Fruit fly (Drosophila melanogaster) S2 (cell line): ENCODE results near the gene CG33784.

Experiments used
- CG8478 ChIP-seq: fragments of >200 bp; optimal IDR thresholded peaks from 2 replicates; lab custom pipeline; 2018
- CTCF ChIP-seq, 2 experiments: fragments of >200 bp; optimal IDR thresholded peaks; 2 replicates each; lab custom pipeline; 2018

DNA sequence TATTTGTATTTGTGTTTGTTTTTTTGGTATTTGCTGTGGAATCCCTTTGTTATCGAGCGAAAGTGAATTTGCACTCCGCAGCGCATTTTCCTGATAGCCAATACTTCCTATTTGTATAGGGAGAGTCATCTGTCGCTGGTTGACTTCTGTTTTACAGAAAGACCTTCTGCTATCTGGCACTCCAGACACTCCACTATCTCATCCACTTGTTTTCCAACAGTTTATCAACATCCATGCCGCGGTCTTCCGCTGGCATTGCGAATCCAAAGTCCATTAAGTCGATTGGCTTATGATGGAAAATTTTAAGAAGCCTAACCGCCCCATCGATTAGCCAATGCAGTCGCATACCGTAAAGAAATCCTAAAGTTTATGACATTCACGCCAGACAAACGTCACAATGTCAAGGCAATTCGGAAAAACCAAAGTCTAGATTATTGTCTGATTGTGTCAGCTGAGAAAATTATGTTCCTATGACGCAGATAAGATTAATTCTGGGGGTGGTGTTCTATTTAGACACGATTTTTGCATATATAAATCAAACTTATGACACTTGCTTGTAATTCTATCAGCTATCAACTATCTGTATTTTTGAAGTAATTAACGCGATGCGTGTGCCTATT is 47.3 kb downstream of the CG33784 start:
- TF ChIP-seq CG8478: no peak
- TF ChIP-seq CTCF (optimal IDR thresholded peaks at IDR 0.05; lab: Kevin White, UChicago): no peak
